Worm (Caenorhabditis elegans) whole organism, L4/young adult: ENCODE data around the gene aqp-8.

Source experiments
- W03F9.2 ChIP-seq: fragments of 150-350 bp; optimal IDR thresholded peaks from 2 replicates; lab custom pipeline; 2014; ENCODE audit warnings: missing biosample characterization, missing genetic modification characterization
- dao-5 ChIP-seq: sonication (generic microtip); optimal IDR thresholded peaks from 2 replicates; lab custom pipeline; 2016; ENCODE audit warnings: missing genotype, missing genetic modification characterization, moderate library complexity, missing compliant biosample characterization
- him-1 ChIP-seq: sonication (generic microtip); optimal IDR thresholded peaks from 2 replicates; lab custom pipeline; 2016; ENCODE audit warnings: missing genotype, missing genetic modification reagents, missing genetic modification characterization, missing compliant biosample characterization

aqp-8 gene

DNA sequence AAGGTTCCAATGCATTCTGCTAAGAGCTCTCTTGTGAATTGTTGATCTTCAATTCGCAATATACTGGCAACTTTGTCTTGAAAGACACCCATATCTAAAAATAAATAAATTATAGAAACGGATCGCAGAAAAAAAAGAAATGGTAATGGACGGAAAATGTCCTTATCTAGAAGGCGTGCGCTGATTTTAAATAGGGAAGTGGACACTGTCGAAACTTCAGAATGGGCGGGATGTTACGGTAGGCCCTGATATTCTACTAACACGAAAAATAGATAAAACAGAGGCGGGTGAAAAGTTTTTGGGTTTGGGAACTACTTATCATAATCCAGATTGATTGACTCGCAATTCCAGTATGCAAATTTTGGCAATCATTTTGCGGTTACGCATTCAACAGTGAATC, at the start of gene aqp-8:
TSS of gene aqp-8 (minus strand) at position 101 of the 400 bp plus-strand sequence.
- TF ChIP-seq him-1 (tag; lab: Kevin White, UChicago) (no peak), W03F9.2 (no peak), dao-5 (tag; lab: Kevin White, UChicago) (no peak)

DNA sequence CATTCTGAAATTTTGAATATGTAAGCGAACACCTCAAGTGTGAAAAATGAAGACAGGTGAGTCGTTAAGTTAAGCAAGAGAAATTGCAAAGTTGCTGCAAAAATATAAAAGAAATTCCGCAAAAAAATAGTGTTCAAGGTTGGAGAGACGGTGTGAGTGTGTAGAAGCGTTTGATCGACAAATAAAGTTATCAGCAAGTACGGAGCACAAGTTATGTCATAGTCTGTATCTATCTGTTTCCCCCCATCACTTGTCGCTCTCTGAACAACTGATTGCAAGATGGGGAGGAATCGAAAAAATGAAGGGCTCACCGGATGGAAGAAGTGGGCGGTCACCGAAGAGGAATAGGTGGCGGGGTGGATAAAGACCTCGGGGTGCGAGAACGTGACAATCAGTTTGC, 44.3 kb upstream of the aqp-8 start, which contains the start of gene lon-2:
TSS of gene lon-2 (minus strand) at position 4 of the 400 bp plus-strand sequence.
- no peak for TF ChIP-seq him-1 (tag; lab: Kevin White, UChicago)
- TF ChIP-seq W03F9.2, result no peak
- TF ChIP-seq dao-5 (tag; lab: Kevin White, UChicago), result no peak

DNA sequence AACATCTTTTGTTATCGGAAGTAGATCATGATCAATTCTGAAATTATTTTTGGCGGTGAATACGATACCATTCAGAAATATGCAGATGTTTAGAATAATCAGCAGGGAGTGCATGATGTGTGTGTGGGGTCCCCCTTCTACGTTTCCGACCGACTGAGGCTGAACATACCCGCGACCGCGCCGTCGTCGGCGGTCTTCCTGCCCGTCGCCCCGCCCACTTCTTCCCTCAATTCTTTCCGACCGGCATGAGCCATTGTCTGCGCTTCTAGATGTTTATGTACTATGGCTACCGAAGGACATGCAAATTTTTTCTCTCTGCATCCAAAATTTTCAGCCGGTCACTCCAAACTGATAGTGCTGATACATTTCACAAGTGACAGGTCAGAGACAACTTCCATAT, 39.3 kb upstream of the aqp-8 start:
- TF ChIP-seq him-1 (tag; lab: Kevin White, UChicago) (no peak), W03F9.2 (no peak), dao-5 (tag; lab: Kevin White, UChicago) (no peak)

DNA sequence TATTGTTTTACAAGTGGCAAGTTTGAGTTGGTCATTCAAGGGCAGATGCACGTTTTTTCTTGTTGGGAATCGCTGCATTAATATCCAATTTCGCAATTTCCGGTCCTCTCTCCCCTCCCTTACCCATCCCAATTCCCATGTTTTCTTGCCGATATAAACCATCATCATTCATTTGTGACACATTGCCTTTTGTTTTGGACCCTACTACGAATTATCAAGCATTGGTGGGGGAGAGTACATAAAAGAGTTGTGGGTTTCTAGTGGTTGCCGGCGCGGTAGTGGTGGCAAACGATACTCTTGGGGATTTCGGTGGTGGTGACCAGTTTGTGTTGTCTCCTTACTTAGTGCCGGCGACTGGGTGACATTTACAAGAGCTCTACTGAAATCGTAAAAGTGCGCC, 37.5 kb upstream of the aqp-8 start:
- no peak for TF ChIP-seq W03F9.2
- no peak for TF ChIP-seq him-1 (tag; lab: Kevin White, UChicago)
- no peak for TF ChIP-seq dao-5 (tag; lab: Kevin White, UChicago)

DNA sequence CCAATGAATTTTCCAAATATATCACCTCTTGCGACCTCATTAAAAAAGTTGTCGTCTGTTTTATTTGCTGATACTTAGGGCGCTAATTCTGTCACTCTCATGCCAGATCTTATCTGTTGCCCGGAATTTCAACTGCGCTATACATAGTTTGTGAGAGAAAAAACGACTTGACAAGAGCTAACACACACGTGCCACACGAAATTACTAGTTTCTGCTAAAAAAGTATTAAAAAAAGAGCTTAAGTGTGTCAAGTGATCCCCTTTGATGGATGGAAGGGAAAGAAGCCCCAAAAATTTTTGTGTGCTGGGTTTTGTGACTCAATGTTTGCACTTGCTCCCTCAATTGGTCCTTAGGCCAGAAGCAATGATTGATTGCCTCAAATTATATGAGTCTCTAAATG, 35.9 kb upstream of the aqp-8 start:
- TF ChIP-seq dao-5 (tag; lab: Kevin White, UChicago) (no peak), him-1 (tag; lab: Kevin White, UChicago) (no peak), W03F9.2 (no peak)

DNA sequence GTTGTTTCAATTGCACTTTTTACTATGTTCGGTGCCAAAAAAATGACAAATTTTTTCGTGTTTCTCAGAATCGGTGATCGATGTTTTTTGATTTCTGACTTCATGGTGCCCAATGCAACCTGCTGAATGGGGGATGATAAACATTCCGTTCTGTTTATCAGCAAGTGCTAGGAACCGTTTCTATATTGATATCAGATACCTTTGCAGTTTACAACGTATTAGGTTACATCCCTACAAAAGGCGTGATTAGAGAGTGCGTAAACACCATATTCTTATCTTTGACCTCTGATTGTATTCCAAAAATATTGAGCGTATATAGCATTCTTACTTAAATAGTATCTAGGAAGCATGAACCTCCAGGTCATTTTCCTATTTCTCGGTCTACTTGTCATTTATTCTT, 28.0 kb upstream of the aqp-8 start, which contains the start of gene aman-1:
TSS of gene aman-1 (plus strand) at position 344 of the 400 bp plus-strand sequence.
- TF ChIP-seq W03F9.2 (no peak), him-1 (tag; lab: Kevin White, UChicago) (no peak), dao-5 (tag; lab: Kevin White, UChicago) (no peak)

DNA sequence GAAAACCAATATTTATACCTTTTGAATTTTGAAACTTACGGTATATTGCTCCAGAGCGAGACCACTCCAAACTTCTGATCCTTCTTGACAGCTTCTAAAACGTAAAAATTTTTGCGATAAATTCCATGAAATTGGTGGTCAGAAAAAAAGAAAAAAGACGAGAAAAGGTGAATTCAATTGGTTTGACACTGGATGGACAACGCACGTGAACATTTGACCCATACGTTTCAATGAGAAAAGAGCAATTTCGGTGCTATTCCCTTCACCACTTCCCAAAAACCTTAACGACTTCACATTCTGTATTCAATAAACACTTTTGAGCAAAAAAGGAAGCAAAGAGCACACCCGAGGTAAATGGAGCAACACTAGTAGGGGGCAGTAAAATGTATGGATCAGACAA, 22.6 kb upstream of the aqp-8 start, which contains the start of gene acc-3:
TSS of gene acc-3 (minus strand) at position 101 of the 400 bp plus-strand sequence.
- TF ChIP-seq W03F9.2, result no peak
- no peak for TF ChIP-seq him-1 (tag; lab: Kevin White, UChicago)
- TF ChIP-seq dao-5 (tag; lab: Kevin White, UChicago), result no peak

DNA sequence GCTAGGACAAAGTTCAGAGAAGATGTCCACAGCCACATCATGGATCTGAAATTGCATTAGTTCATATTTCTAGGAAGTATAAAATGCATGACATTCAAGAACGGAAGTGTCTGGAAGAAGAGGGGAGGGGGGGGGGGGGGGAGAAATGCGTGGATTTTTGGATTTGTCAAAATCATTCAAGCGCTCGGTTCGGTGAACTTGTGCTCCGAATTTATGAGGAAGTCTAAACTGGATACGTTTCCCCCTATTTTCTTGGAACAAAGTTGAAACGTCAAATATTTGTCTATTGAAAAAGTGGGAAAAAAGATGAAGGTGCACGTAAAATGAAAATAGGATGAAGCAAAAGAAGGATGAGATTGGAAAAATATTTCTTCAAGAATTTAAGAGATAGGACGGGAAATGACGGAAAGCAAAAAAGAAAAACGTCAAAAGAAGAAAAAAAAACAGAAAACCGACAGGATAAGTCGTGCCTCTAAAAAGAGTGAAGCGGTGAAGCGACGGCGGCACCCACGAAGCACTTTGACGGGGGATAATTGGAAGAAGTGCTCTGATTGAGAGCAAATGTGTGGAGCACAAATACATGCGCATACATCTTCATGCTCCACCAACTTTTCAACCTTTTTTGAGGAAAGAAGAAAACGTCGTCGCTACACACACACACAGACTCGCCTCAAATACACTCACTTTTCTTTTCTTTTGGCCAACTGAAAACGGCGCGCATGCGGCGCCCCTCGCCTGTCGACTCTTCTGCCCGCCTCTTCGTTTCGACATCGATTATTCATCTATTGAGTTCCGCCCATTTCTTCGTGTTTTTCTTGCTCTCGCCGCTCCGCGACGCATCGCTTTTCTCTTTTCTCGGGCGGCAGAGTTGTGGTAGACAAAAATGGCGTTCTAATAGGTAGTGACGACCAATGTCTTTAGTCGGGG, 16.1 kb upstream of the aqp-8 start, which contains the start of gene F55D10.4:
TSS of gene F55D10.4 (minus strand) at position 51 of the 927 bp plus-strand sequence.
- TF ChIP-seq dao-5 (tag; lab: Kevin White, UChicago), result no peak
- peak; percentile 49 for TF ChIP-seq him-1 (tag; lab: Kevin White, UChicago)
- TF ChIP-seq W03F9.2, result no peak

DNA sequence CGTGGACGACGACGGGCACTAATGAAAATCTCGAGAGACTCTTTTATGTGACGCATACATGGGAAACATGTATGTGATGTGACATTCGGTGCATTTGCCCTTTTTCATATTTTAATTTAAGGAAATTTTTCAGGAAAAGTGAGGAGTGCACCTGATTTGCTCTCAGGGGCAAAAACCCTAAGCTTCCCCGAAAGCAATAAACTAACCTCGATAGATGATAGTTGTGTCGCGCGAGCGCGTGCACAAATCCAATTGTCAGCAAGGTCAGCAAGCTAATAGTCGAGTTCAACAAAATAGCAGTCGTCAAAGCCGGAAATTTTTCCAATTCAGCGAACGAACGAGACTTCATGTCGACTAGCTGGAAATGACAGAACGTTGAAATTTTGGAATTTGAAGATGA, 13.3 kb upstream of the aqp-8 start:
- TF ChIP-seq dao-5 (tag; lab: Kevin White, UChicago) (no peak), him-1 (tag; lab: Kevin White, UChicago) (no peak), W03F9.2 (no peak)

DNA sequence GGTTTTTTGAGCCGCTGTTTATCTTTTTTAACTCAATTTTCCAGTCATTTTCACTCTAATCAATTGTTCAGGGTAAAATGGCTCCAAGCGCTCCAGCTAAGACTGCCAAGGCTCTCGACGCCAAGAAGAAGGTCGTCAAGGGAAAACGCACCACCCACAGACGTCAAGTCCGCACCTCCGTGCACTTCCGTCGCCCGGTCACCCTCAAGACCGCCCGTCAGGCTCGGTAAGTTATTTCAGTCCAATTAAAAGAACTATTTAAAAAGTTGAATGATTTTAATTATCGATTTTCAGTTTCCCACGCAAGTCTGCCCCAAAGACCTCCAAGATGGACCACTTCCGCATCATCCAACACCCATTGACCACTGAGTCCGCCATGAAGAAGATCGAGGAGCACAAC, 10.3 kb upstream of the aqp-8 start, which contains the start of gene rpl-25.1:
TSS of gene rpl-25.1 (plus strand) at position 72 of the 400 bp plus-strand sequence.
- TF ChIP-seq him-1 (tag; lab: Kevin White, UChicago) (no peak), W03F9.2 (no peak)

DNA sequence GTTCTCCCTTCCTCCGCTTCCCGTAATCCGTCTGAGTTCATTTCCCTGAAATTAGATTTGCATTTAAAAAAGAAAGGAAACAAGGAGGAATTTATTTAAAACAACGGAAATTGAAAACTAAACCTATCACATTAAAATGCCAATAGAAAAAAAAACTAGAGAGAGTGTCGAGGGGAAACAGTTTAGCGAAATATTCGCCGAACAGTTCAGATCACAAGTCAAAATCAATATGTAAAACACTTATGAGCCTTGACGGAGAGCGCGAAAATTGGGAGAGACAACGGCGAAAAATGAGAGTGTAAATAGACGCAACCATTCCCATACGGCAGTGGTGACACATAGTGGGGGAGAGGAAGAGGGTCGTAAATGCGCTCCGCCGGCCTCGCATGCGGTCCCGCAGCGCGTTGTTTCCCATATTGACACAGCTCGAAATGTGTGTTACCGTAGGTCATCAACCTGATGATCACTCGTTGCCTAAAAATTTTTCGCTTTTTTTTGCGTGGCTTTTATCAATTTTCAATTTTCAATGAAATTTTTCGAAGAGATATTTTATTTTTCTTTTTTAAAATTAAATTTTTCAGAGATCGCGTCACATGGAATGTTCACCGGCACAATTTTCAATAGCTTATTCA, 7.0 kb upstream of the aqp-8 start, which contains the start of the genes dnj-14 and glit-1:
TSS of gene dnj-14 (minus strand) at position 51 of the 632 bp plus-strand sequence.
TSS of gene glit-1 (plus strand) at position 582 of the 632 bp plus-strand sequence.
- TF ChIP-seq him-1 (tag; lab: Kevin White, UChicago), result peak; percentile 74
- TF ChIP-seq W03F9.2, result peak; percentile 73
- TF ChIP-seq dao-5 (tag; lab: Kevin White, UChicago), result peak; percentile 19

DNA sequence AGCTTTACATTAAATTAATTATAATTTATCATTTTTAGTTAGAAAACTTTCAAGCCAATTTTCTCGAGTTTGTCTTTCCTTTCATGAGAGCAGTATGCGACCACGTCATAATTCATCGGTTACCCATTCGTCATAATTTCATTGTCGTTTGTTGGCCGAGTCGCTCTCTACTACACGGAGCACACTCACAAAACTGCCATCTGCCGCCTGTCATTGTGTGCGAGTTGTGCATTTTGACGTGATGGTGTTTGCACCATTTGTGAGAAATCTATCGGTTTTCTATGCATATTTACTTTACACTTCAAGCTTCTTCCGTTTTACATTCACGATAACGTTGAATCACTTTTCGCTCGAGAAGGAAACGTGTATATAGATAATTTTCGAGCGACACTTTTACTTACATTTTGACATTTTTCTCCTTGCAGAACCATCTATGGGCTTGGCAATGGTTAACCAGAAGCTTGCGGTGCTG, 2.0 kb upstream of the aqp-8 start, which contains the start of gene dhhc-10:
TSS of gene dhhc-10 (plus strand) at position 422 of the 472 bp plus-strand sequence.
- no peak for TF ChIP-seq him-1 (tag; lab: Kevin White, UChicago)
- TF ChIP-seq W03F9.2, result peak; percentile 11

DNA sequence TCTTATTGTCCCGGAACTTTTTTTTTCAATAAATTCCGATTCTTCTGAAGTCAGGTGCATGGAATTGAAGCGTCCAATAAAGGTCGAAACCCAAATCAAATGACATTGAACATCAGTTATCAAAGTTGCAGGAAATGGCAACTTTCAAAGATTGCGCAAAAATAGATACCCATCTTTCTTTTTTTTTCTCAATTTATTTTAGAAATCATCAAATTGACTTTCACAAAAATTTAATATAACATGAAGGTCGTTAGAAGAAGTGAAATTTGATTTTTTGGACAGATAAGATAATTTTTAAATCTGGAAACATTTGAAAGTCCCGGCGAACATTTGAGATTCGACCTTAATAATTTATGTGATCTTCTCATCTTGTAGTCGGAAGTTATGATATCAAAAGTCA, 889 bp upstream of the aqp-8 start:
- TF ChIP-seq him-1 (tag; lab: Kevin White, UChicago) (no peak), dao-5 (tag; lab: Kevin White, UChicago) (no peak), W03F9.2 (no peak)
